Worm (Caenorhabditis elegans) whole organism, L4/young adult: Measurements from ENCODE around the gene sas-5.

ENCODE experiments used
- W03F9.2 ChIP-seq: fragments of 150-350 bp; optimal IDR thresholded peaks from 2 replicates; lab custom pipeline; 2014; ENCODE audit warnings: missing biosample characterization, missing genetic modification characterization
- dao-5 ChIP-seq: sonication (generic microtip); optimal IDR thresholded peaks from 2 replicates; lab custom pipeline; 2016; ENCODE audit warnings: missing genotype, missing genetic modification characterization, moderate library complexity, missing compliant biosample characterization
- him-1 ChIP-seq: sonication (generic microtip); optimal IDR thresholded peaks from 2 replicates; lab custom pipeline; 2016; ENCODE audit warnings: missing genotype, missing genetic modification reagents, missing genetic modification characterization, missing compliant biosample characterization

The sas-5 gene

DNA sequence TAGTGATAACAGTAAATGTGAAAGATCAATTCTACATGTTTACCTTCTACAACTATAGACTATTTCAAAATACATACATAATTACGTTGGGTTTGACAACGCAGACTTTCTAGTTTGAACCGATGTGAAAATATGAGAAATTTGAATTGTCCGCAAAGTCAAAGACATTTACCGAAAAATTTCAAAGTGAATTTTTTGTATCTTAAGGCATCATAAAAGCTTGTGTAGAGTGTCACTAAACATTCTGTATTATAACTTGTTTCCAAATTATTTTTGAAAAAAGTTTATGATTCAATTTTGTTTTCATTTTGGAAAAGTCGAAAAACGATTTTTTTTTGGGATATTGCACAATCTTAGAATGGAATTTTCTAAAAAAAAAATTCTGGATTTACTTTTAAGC lies 25.1 kb downstream of the sas-5 start:
- no peak for TF ChIP-seq him-1
- no peak for TF ChIP-seq W03F9.2 (tag; lab: Kevin White, UChicago)
- no peak for TF ChIP-seq dao-5 (tag; lab: Kevin White, UChicago)

- no peak for TF ChIP-seq W03F9.2 (tag; lab: Kevin White, UChicago)
- TF ChIP-seq dao-5 (tag; lab: Kevin White, UChicago), result no peak
- TF ChIP-seq him-1, result no peak
Measured at ce11 chrV:11637191-11637590, 26.7 kb downstream of the sas-5 start, which contains the start of gene sipa-1. TSS of gene sipa-1 (minus strand) at chrV:11637291.

DNA sequence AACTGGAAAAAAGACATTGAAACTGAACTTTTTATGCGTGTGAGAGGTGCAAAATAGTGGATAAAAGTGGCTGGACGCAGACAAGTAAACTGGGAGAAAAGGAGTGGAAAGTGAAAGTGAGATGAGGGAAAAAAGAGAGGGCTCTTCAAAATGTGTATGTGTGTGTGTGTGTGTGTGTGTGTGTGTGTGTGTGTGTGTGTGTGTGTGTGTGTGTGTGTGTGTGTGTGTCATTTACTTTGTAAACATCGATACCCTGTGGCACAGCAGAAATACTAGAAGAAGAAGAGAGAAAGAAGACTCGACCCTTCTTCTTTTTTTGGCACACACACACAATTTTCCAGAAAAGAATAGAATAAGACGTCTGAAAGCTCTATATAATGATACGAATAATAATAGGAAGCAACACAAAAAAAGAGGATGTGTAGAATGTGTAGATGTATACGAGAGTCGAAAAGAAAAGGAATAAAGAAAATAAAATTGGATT lies 28.1 kb downstream of the sas-5 start:
- no peak for TF ChIP-seq W03F9.2 (tag; lab: Kevin White, UChicago)
- no peak for TF ChIP-seq dao-5 (tag; lab: Kevin White, UChicago)
- TF ChIP-seq him-1, result no peak

ce11 chrV:11641298-11641787 lies 30.8 kb downstream of the sas-5 start:
- TF ChIP-seq dao-5 (tag; lab: Kevin White, UChicago) (no peak), him-1 (peak; percentile 72)

DNA sequence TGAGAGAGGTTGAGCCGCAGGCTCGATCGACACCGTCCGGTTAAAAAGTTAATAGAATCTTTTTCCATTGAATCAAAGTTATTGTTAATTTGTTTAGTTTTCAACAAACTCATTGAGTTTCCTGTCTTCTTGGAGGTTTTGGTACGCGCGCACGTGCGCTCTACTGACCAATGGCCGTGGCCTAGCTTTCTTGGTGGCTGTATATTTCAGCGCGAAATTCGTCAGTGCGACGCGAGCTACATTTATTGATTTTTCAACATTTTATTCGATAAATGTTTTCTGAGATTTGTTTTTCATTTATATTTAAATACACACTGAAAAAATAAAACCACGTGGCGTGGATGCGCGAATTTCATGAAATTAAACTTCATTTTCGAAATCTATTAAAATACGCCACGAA lies 33.6 kb downstream of the sas-5 start, which contains the start of gene bir-1:
Gene bir-1, plus strand, starts transcription at position 312 of the 400 bp plus-strand sequence.
- TF ChIP-seq him-1 (peak; percentile 44), dao-5 (tag; lab: Kevin White, UChicago) (no peak), W03F9.2 (tag; lab: Kevin White, UChicago) (peak; percentile 34)

- no peak for TF ChIP-seq dao-5 (tag; lab: Kevin White, UChicago)
- no peak for TF ChIP-seq W03F9.2 (tag; lab: Kevin White, UChicago)
- no peak for TF ChIP-seq him-1
Measured at ce11 chrV:11645244-11645643, 34.7 kb downstream of the sas-5 start, which contains the start of gene skp-1. TSS of gene skp-1 (plus strand) at chrV:11645481.

DNA sequence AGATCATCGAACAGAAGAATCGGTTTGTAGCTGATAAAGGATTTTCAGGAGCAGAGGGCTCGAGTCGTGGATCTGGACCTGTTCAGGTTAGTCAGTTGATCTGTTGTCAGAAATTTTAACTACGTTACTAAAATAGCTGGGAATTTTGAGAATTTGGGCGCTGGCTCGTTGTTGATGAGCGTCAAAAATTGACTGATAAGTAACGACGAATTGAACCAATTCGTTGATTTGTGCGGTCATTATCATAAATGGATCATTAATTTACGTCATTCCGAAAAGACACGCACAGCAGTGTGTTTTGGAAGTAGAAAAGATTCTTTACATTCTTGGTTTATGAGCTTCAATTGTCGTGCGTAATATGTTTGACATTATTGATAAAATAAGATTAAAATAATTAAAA lies 37.3 kb downstream of the sas-5 start:
- TF ChIP-seq W03F9.2 (tag; lab: Kevin White, UChicago) (no peak), him-1 (no peak), dao-5 (tag; lab: Kevin White, UChicago) (no peak)

ce11 chrV:11648435-11648834 lies 37.9 kb downstream of the sas-5 start:
- TF ChIP-seq dao-5 (tag; lab: Kevin White, UChicago), result no peak
- no peak for TF ChIP-seq him-1
- no peak for TF ChIP-seq W03F9.2 (tag; lab: Kevin White, UChicago)

DNA sequence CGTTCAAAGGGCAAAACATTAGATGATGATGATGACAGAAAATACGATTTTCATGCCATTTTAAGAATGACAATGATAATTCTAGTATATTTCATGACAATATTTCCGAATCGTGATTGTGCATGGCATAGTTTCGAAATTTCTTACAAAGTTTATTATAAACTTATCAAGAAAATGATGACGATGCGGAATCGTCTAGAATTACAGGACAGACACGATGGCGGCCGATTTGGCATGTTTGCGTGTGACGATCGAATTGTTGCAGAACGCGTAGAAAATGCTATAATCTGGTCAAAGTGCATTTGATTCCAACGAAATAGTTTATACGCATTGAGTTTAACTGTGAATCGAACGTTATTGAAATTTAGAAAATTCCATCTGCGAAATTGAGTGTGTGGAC lies 38.7 kb downstream of the sas-5 start:
- TF ChIP-seq him-1 (no peak), W03F9.2 (tag; lab: Kevin White, UChicago) (no peak), dao-5 (tag; lab: Kevin White, UChicago) (no peak)

ce11 chrV:11650720-11651119 lies 40.2 kb downstream of the sas-5 start, which contains the start of gene zip-10:
TSS of gene zip-10 (minus strand) at chrV:11650762.
- TF ChIP-seq him-1 (no peak), W03F9.2 (tag; lab: Kevin White, UChicago) (no peak), dao-5 (tag; lab: Kevin White, UChicago) (no peak)

ce11 chrV:11653095-11653494 lies 42.6 kb downstream of the sas-5 start:
- TF ChIP-seq W03F9.2 (tag; lab: Kevin White, UChicago), result no peak
- TF ChIP-seq him-1, result no peak
- TF ChIP-seq dao-5 (tag; lab: Kevin White, UChicago), result no peak

DNA sequence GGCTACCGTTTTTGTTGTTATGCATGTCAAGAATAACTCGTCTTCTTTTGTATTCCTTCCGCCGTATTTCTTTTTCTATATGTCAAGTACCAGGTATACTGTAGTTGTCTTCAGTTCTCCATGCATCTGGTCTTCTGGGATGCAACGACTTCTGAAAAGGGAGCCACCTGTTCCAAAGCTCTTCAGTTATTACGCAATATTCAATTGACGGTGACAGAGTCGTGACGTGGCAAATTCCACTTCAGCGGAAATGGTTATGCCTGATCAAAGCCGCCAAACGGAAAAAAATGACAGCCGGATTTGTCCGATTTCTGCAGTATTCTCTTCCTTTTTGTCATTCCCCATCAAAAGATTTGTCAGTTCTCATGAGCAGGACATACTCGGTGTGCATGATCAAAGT lies 45.9 kb downstream of the sas-5 start:
- TF ChIP-seq him-1, result no peak
- TF ChIP-seq W03F9.2 (tag; lab: Kevin White, UChicago), result no peak
- TF ChIP-seq dao-5 (tag; lab: Kevin White, UChicago), result no peak

- TF ChIP-seq dao-5 (tag; lab: Kevin White, UChicago) (no peak), him-1 (no peak), W03F9.2 (tag; lab: Kevin White, UChicago) (no peak)
Measured at ce11 chrV:11660566-11660965, 50.0 kb downstream of the sas-5 start.
